Worm (Caenorhabditis elegans): ENCODE data around the gene Y61A9LA.10.

Y61A9LA.10 gene

ce11 chrV:4640501-4641150, 25.0 kb upstream of the Y61A9LA.10 start:
- no peak for TF ChIP-seq sem-4 (tag; optimal IDR thresholded peaks at IDR 0.05)
- TF ChIP-seq fos-1 (tag; optimal IDR thresholded peaks at IDR 0.05), result peak; percentile 52
- peak; percentile 23 for TF ChIP-seq nhr-25 (tag; optimal IDR thresholded peaks at IDR 0.05)
- TF ChIP-seq R02D3.7 (tag; optimal IDR thresholded peaks at IDR 0.05), result no peak
- TF ChIP-seq zag-1 (tag; optimal IDR thresholded peaks at IDR 0.05), result no peak

- TF ChIP-seq sma-3 (GFP tag; optimal IDR thresholded peaks at IDR 0.05) (no peak), ceh-16 (tag; optimal IDR thresholded peaks at IDR 0.05) (no peak), ZK546.5 (tag; optimal IDR thresholded peaks at IDR 0.05) (no peak), elt-1 (tag; optimal IDR thresholded peaks at IDR 0.05) (no peak), unc-62 (GFP tag; optimal IDR thresholded peaks at IDR 0.05) (no peak), peb-1 (tag; optimal IDR thresholded peaks at IDR 0.05) (no peak)
Observed at ce11 chrV:4637153-4637552, 21.5 kb upstream of the Y61A9LA.10 start.

- TF ChIP-seq blmp-1 (tag; optimal IDR thresholded peaks at IDR 0.05; ENCODE audit: insufficient read depth), result no peak
- TF ChIP-seq aly-2 (tag; optimal IDR thresholded peaks at IDR 0.05), result no peak
- peak; percentile 64 for TF ChIP-seq fos-1 (tag; optimal IDR thresholded peaks at IDR 0.05)
- no peak for TF ChIP-seq ceh-16 (tag; optimal IDR thresholded peaks at IDR 0.05)
- TF ChIP-seq ztf-4 (tag; optimal IDR thresholded peaks at IDR 0.05), result no peak
Observed at ce11 chrV:4630267-4630666, 14.7 kb upstream of the Y61A9LA.10 start.

ce11 chrV:4628517-4628930, 12.9 kb upstream of the Y61A9LA.10 start, which contains the start of gene pmt-2:
Gene pmt-2 (plus strand): TSS chrV:4628580.
- peak; percentile 44 for TF ChIP-seq crh-2 (tag; optimal IDR thresholded peaks at IDR 0.05)
- TF ChIP-seq C34F6.9 (tag; optimal IDR thresholded peaks at IDR 0.05), result no peak
- TF ChIP-seq egl-27 (tag; optimal IDR thresholded peaks at IDR 0.05), result peak; percentile 45
- TF ChIP-seq nhr-237 (tag; optimal IDR thresholded peaks at IDR 0.05), result no peak
- peak; percentile 28 for TF ChIP-seq nhr-21 (tag; optimal IDR thresholded peaks at IDR 0.05)
- TF ChIP-seq blmp-1 (tag; optimal IDR thresholded peaks at IDR 0.05; ENCODE audit: insufficient read depth), result peak; percentile 78
- TF ChIP-seq gmeb-1 (tag; optimal IDR thresholded peaks at IDR 0.05), result no peak
- TF ChIP-seq ceh-82 (tag; optimal IDR thresholded peaks at IDR 0.05), result no peak
- no peak for TF ChIP-seq snpc-4 (tag; optimal IDR thresholded peaks at IDR 0.05)
- no peak for TF ChIP-seq ama-1 (optimal IDR thresholded peaks at IDR 0.05)
- TF ChIP-seq ztf-11 (tag; optimal IDR thresholded peaks at IDR 0.05), result no peak
- TF ChIP-seq ceh-16 (tag; optimal IDR thresholded peaks at IDR 0.05), result peak; percentile 92
- peak; percentile 36 for TF ChIP-seq fos-1 (tag; optimal IDR thresholded peaks at IDR 0.05)
- peak; percentile 59 for TF ChIP-seq nhr-25 (tag; optimal IDR thresholded peaks at IDR 0.05)
- TF ChIP-seq nhr-23 (tag; optimal IDR thresholded peaks at IDR 0.05), result peak; percentile 61
- no peak for TF ChIP-seq nhr-11 (tag; optimal IDR thresholded peaks at IDR 0.05)
- TF ChIP-seq mab-5 (tag; optimal IDR thresholded peaks at IDR 0.05), result no peak
- TF ChIP-seq nhr-129 (tag; optimal IDR thresholded peaks at IDR 0.05), result peak; percentile 18
- TF ChIP-seq elt-1 (tag; optimal IDR thresholded peaks at IDR 0.05), result peak; percentile 70
- peak; percentile 64 for TF ChIP-seq sma-3 (GFP tag; optimal IDR thresholded peaks at IDR 0.05)

- TF ChIP-seq alr-1 (tag; optimal IDR thresholded peaks at IDR 0.05) (no peak), aly-2 (tag; optimal IDR thresholded peaks at IDR 0.05) (no peak), mab-5 (tag; optimal IDR thresholded peaks at IDR 0.05) (no peak), lin-39 (tag; optimal IDR thresholded peaks at IDR 0.05) (no peak), ceh-82 (tag; optimal IDR thresholded peaks at IDR 0.05) (no peak), nhr-77 (tag; optimal IDR thresholded peaks at IDR 0.05) (no peak), ztf-11 (tag; optimal IDR thresholded peaks at IDR 0.05) (no peak), Y55F3AM.14 (GFP tag; optimal IDR thresholded peaks at IDR 0.05) (no peak), ztf-1 (GFP tag; conservative IDR thresholded peaks at IDR 0.05) (no peak), skn-1 (tag; optimal IDR thresholded peaks at IDR 0.05) (no peak), C34F6.9 (tag; optimal IDR thresholded peaks at IDR 0.05) (no peak), mdl-1 (tag; optimal IDR thresholded peaks at IDR 0.05) (no peak), ztf-4 (tag; optimal IDR thresholded peaks at IDR 0.05) (no peak)
Observed at ce11 chrV:4626344-4626743, 10.7 kb upstream of the Y61A9LA.10 start.
